Fruit fly (Drosophila melanogaster) whole organism, embryonic: ENCODE results near the gene cni.

Experiments used
- C15 ChIP-seq: fragments of 200-800 bp; sonication (Bioruptor generic); IDR thresholded peaks from 3 replicates; pipeline ENCODE4 v1.3.6; 2022; ENCODE audit warnings: missing biosample characterization, missing genetic modification characterization
- CG10147 ChIP-seq: fragments of 200-800 bp; sonication (Bioruptor generic); optimal IDR thresholded peaks from 2 replicates; lab custom pipeline; 2019; ENCODE audit warnings: missing biosample characterization, mild to moderate bottlenecking, missing genetic modification characterization, moderate library complexity
- CG10543 ChIP-seq: fragments of 200-800 bp; sonication (Bioruptor generic); optimal IDR thresholded peaks from 3 replicates; lab custom pipeline; 2017; ENCODE audit warnings: missing biosample characterization, mild to moderate bottlenecking, missing genetic modification characterization, moderate library complexity
- CG12155 ChIP-seq: fragments of 200-800 bp; sonication (Bioruptor generic); optimal IDR thresholded peaks from 3 replicates; lab custom pipeline; 2016; ENCODE audit warnings: missing biosample characterization, missing genetic modification characterization
- CG1233 ChIP-seq: fragments of 200-800 bp; sonication (Bioruptor generic); optimal IDR thresholded peaks from 4 replicates; lab custom pipeline; 2018; ENCODE audit warnings: missing biosample characterization, mild to moderate bottlenecking, missing genetic modification characterization
- CG12769 ChIP-seq: fragments of 200-800 bp; sonication (Bioruptor generic); optimal IDR thresholded peaks from 2 replicates; lab custom pipeline; 2019; ENCODE audit warnings: missing biosample characterization, mild to moderate bottlenecking, missing genetic modification characterization, moderate library complexity
- CG13894 ChIP-seq: fragments of 200-800 bp; sonication (Bioruptor generic); optimal IDR thresholded peaks from 3 replicates; lab custom pipeline; 2018; ENCODE audit warnings: missing biosample characterization, mild to moderate bottlenecking, missing genetic modification characterization, moderate library complexity
- CG15011 ChIP-seq: fragments of 200-800 bp; sonication (Bioruptor generic); optimal IDR thresholded peaks from 3 replicates; lab custom pipeline; 2018; ENCODE audit warnings: missing biosample characterization, mild to moderate bottlenecking, missing genetic modification characterization
- CG15514 ChIP-seq: fragments of 200-800 bp; sonication (Bioruptor generic); optimal IDR thresholded peaks from 3 replicates; lab custom pipeline; 2017; ENCODE audit warnings: missing biosample characterization, missing genetic modification characterization, mild to moderate bottlenecking, moderate library complexity, missing genetic modification reagents
- CG17612 ChIP-seq: fragments of 200-800 bp; sonication (Bioruptor generic); IDR thresholded peaks from 2 replicates; pipeline ENCODE4 v1.3.6; 2022; ENCODE audit warnings: missing biosample characterization, missing genetic modification characterization
- CG17829 ChIP-seq: fragments of 200-800 bp; optimal IDR thresholded peaks from 2 replicates; lab custom pipeline; 2019; ENCODE audit warnings: missing biosample characterization, mild to moderate bottlenecking, missing genetic modification characterization, moderate library complexity
- CG18599 ChIP-seq: fragments of 200-800 bp; sonication (Bioruptor generic); optimal IDR thresholded peaks from 3 replicates; lab custom pipeline; 2017; ENCODE audit warnings: missing biosample characterization, missing genetic modification characterization, mild to moderate bottlenecking, moderate library complexity, missing genetic modification reagents
- CG18619 ChIP-seq: fragments of 200-800 bp; sonication (Bioruptor generic); optimal IDR thresholded peaks from 3 replicates; lab custom pipeline; 2017; ENCODE audit warnings: missing biosample characterization, mild to moderate bottlenecking, missing genetic modification characterization
- CG2202 ChIP-seq: fragments of 200-800 bp; sonication (Bioruptor generic); optimal IDR thresholded peaks from 2 replicates; lab custom pipeline; 2018; ENCODE audit warnings: missing biosample characterization, mild to moderate bottlenecking, missing genetic modification characterization
- CG33213 ChIP-seq: fragments of 200-800 bp; sonication (Bioruptor generic); optimal IDR thresholded peaks from 3 replicates; lab custom pipeline; 2016; ENCODE audit warnings: missing biosample characterization, missing genetic modification characterization
- CG34224 ChIP-seq: fragments of 200-800 bp; sonication (Bioruptor generic); IDR thresholded peaks from 3 replicates; pipeline ENCODE4 v1.3.6; 2022; ENCODE audit warnings: missing biosample characterization, missing genetic modification characterization; ENCODE audit not compliant: partially characterized antibody
- CG4404 ChIP-seq: fragments of 200-800 bp; sonication (Bioruptor generic); IDR thresholded peaks from 2 replicates; pipeline ENCODE4 v1.3.6; 2022; ENCODE audit warnings: missing biosample characterization, missing genetic modification characterization
- CG5245 ChIP-seq: fragments of 200-800 bp; sonication (Bioruptor generic); optimal IDR thresholded peaks from 3 replicates; lab custom pipeline; 2016; ENCODE audit warnings: missing biosample characterization, missing genetic modification characterization
- CG5953 ChIP-seq: fragments of 200-800 bp; sonication (Bioruptor generic); IDR thresholded peaks from 2 replicates; pipeline ENCODE4 v1.3.6; 2022; ENCODE audit warnings: missing biosample characterization, missing genetic modification characterization
- CG6654 ChIP-seq: fragments of 200-800 bp; sonication (Bioruptor generic); optimal IDR thresholded peaks from 2 replicates; lab custom pipeline; 2017; ENCODE audit warnings: missing biosample characterization, mild to moderate bottlenecking, missing genetic modification characterization
- CG9215 ChIP-seq: fragments of 200-800 bp; sonication (Bioruptor generic); IDR thresholded peaks from 2 replicates; pipeline ENCODE4 v1.3.6; 2022; ENCODE audit warnings: missing biosample characterization, missing genetic modification characterization
- Dek ChIP-seq: fragments of 200-800 bp; sonication (Bioruptor generic); optimal IDR thresholded peaks from 3 replicates; lab custom pipeline; 2019; ENCODE audit warnings: missing biosample characterization, mild to moderate bottlenecking, missing genetic modification characterization, moderate library complexity
- Dip2 ChIP-seq: fragments of 200-800 bp; sonication (Bioruptor generic); IDR thresholded peaks from 2 replicates; pipeline ENCODE4 v1.3.6; 2022; ENCODE audit warnings: missing biosample characterization, missing genetic modification characterization
- Dll ChIP-seq: fragments of 200-800 bp; sonication (Bioruptor generic); IDR thresholded peaks from 4 replicates; pipeline ENCODE4 v1.3.6; 2022; ENCODE audit warnings: missing biosample characterization, missing genetic modification characterization; ENCODE audit not compliant: partially characterized antibody
- Dp ChIP-seq: fragments of 200-800 bp; sonication (Bioruptor generic); optimal IDR thresholded peaks from 2 replicates; lab custom pipeline; 2018; ENCODE audit warnings: missing biosample characterization, mild to moderate bottlenecking, missing genetic modification characterization, moderate library complexity
- E2f1 ChIP-seq: fragments of 200-800 bp; sonication (Bioruptor generic); IDR thresholded peaks from 2 replicates; pipeline ENCODE4 v1.3.6; 2022; ENCODE audit warnings: missing biosample characterization, missing genetic modification characterization
- E2f2 ChIP-seq: fragments of 200-800 bp; sonication (Bioruptor generic); IDR thresholded peaks from 2 replicates; pipeline ENCODE4 v1.3.6; 2022; ENCODE audit warnings: missing biosample characterization, missing genetic modification characterization
- HLH4C ChIP-seq: fragments of 200-800 bp; sonication (Bioruptor generic); IDR thresholded peaks from 3 replicates; pipeline ENCODE4 v1.3.6; 2022; ENCODE audit warnings: missing biosample characterization, missing genetic modification characterization; ENCODE audit not compliant: partially characterized antibody
- Hmr ChIP-seq: fragments of 200-800 bp; sonication (Bioruptor generic); optimal IDR thresholded peaks from 3 replicates; lab custom pipeline; 2017; ENCODE audit warnings: mild to moderate bottlenecking, missing biosample characterization, missing genetic modification reagents, missing genetic modification characterization
- Jarid2 ChIP-seq: fragments of 200-800 bp; sonication (Bioruptor generic); optimal IDR thresholded peaks from 3 replicates; lab custom pipeline; 2017; ENCODE audit warnings: mild to moderate bottlenecking, missing biosample characterization, missing genetic modification reagents, missing genetic modification characterization
- Mad ChIP-seq: fragments of 200-800 bp; sonication (Bioruptor generic); optimal IDR thresholded peaks from 2 replicates; lab custom pipeline; 2016; ENCODE audit warnings: missing biosample characterization, missing genetic modification characterization
- Med ChIP-seq: fragments of 200-800 bp; sonication (Bioruptor generic); peaks from one replicate; lab custom pipeline; 2016; ENCODE audit warnings: missing biosample characterization, missing genetic modification characterization, mild to moderate bottlenecking, inconsistent platforms, moderate library complexity
- NK7.1 ChIP-seq: fragments of 200-800 bp; sonication (Bioruptor generic); optimal IDR thresholded peaks from 3 replicates; lab custom pipeline; 2016; ENCODE audit warnings: missing biosample characterization, missing genetic modification characterization
- Six4 ChIP-seq: fragments of 200-800 bp; sonication (Bioruptor generic); optimal IDR thresholded peaks from 2 replicates; lab custom pipeline; 2016; ENCODE audit warnings: missing biosample characterization, missing genetic modification characterization
- ac ChIP-seq: fragments of 200-800 bp; sonication (Bioruptor generic); optimal IDR thresholded peaks from 3 replicates; lab custom pipeline; 2017; ENCODE audit warnings: missing biosample characterization, mild to moderate bottlenecking, missing genetic modification characterization
- ara ChIP-seq: fragments of 200-800 bp; sonication (Bioruptor generic); IDR thresholded peaks from 2 replicates; pipeline ENCODE4 v1.3.6; 2022; ENCODE audit warnings: missing biosample characterization, missing genetic modification characterization
- bbx ChIP-seq: fragments of 200-800 bp; sonication (Bioruptor generic); IDR thresholded peaks from 2 replicates; pipeline ENCODE4 v1.3.6; 2022; ENCODE audit warnings: missing biosample characterization, missing genetic modification characterization; ENCODE audit not compliant: partially characterized antibody
- dm ChIP-seq: fragments of 200-800 bp; sonication (Bioruptor generic); optimal IDR thresholded peaks from 3 replicates; lab custom pipeline; 2016; ENCODE audit warnings: missing biosample characterization, missing genetic modification characterization
- fru ChIP-seq: fragments of >200 bp; optimal IDR thresholded peaks from 2 replicates; lab custom pipeline; 2017
- h ChIP-seq: fragments of >200 bp; optimal IDR thresholded peaks from 2 replicates; lab custom pipeline; 2017
- lilli ChIP-seq: fragments of 200-800 bp; sonication (Bioruptor generic); optimal IDR thresholded peaks from 3 replicates; lab custom pipeline; 2016; ENCODE audit warnings: missing biosample characterization, missing genetic modification characterization
- lola ChIP-seq, 3 experiments: fragments of >200 bp in 2 of 3; fragments of 200-800 bp in 1 of 3; sonication (Bioruptor generic) in 1 of 3; optimal IDR thresholded peaks; 2 replicates each; lab custom pipeline; 2017 to 2019; ENCODE audit warnings: missing biosample characterization in 3 of 3, missing genetic modification characterization in 3 of 3, mild to moderate bottlenecking in 1 of 3, moderate library complexity in 1 of 3
- oc ChIP-seq: fragments of 200-800 bp; sonication (Bioruptor generic); optimal IDR thresholded peaks from 2 replicates; lab custom pipeline; 2018; ENCODE audit warnings: missing biosample characterization, mild to moderate bottlenecking, missing genetic modification characterization, moderate library complexity
- pita ChIP-seq: fragments of 200-800 bp; sonication (Bioruptor generic); optimal IDR thresholded peaks from 2 replicates; lab custom pipeline; 2017; ENCODE audit warnings: missing biosample characterization, mild to moderate bottlenecking, missing genetic modification characterization
- pum ChIP-seq: fragments of 200-800 bp; sonication (Bioruptor generic); optimal IDR thresholded peaks from 2 replicates; lab custom pipeline; 2016; ENCODE audit warnings: missing biosample characterization, missing genetic modification characterization
- tio ChIP-seq: fragments of 200-800 bp; sonication (Bioruptor generic); optimal IDR thresholded peaks from 2 replicates; lab custom pipeline; 2017; ENCODE audit warnings: missing biosample characterization, missing genetic modification characterization, inconsistent platforms
- tna ChIP-seq: fragments of 200-800 bp; sonication (Bioruptor generic); IDR thresholded peaks from 2 replicates; pipeline ENCODE4 v1.3.6; 2022; ENCODE audit warnings: missing biosample characterization, missing genetic modification characterization; ENCODE audit not compliant: partially characterized antibody
- toy ChIP-seq: fragments of 200-800 bp; sonication (Bioruptor generic); IDR thresholded peaks from 2 replicates; pipeline ENCODE4 v1.3.6; 2022; ENCODE audit warnings: missing biosample characterization, missing genetic modification characterization
- twi ChIP-seq: fragments of 200-800 bp; optimal IDR thresholded peaks from 2 replicates; lab custom pipeline; 2019; ENCODE audit warnings: missing biosample characterization, mild to moderate bottlenecking, missing genetic modification characterization, moderate library complexity
- vnd ChIP-seq: fragments of 200-800 bp; sonication (Bioruptor generic); IDR thresholded peaks from 3 replicates; pipeline ENCODE4 v1.3.6; 2022; ENCODE audit warnings: missing biosample characterization, missing genetic modification characterization; ENCODE audit not compliant: partially characterized antibody

Gene cni

DNA sequence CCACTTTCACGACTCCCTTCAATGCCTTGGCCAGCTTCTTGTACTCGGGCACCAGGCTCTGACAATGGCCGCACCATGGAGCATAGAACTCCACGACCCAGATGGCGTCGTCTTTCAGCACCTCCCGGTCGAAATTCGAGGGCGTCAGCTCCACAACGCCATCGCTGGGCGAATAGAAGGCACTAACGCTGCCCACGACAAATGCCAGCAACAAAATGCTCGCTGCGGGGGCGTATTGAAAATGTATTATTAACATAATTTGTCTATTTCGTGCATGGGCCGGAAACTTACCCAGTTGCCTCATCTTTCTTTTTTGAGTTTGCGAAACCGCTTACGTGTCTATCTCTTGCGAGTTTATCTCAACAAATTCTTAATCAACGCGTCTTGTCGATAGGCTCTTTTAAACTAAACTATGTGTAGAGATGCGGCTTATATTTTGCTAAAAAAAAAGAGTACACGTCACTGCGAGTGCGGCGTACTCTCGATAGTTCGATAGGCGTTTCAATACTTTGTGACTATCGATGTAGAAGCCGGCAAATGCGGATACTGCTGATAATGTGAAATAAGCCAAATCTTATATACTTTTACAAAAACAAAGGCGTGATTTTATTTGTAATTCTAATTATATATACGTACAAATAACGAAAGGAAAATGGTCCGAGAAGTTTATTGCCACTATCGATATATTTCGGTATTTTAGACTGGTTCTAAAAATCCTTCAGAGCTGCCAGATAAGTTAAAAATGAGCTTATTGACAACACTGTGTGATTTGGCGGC lies 45.9 kb upstream of the cni start, which contains the start of gene CaBP1 (continued):
- TF ChIP-seq Dp (GFP tag; lab: Kevin White, UChicago) (peak; percentile 88), CG5953 (GFP tag; lab: Robert Waterston, UW) (no peak), ara (GFP tag; lab: Robert Waterston, UW) (no peak), Jarid2 (GFP tag; lab: Kevin White, UChicago) (peak; percentile 27), ac (GFP tag; lab: Kevin White, UChicago) (no peak), Dek (tag; lab: Kevin White, UChicago) (no peak), pita (GFP tag; lab: Kevin White, UChicago) (no peak), CG18619 (no peak), HLH4C (GFP tag; lab: Robert Waterston, UW) (peak; percentile 93), CG17829 (tag; lab: Kevin White, UChicago) (peak; percentile 31), Hmr (peak; percentile 16), CG15514 (GFP tag; lab: Kevin White, UChicago) (peak; percentile 37), tio (no peak), CG10543 (no peak), CG15011 (GFP tag; lab: Kevin White, UChicago) (no peak), tna (peak; percentile 87), E2f1 (GFP tag; lab: Robert Waterston, UW) (no peak), dm (GFP tag; lab: Kevin White, UChicago) (no peak), CG13894 (tag; lab: Kevin White, UChicago) (no peak), CG6654 (GFP tag; lab: Kevin White, UChicago) (no peak), CG17612 (GFP tag; lab: Robert Waterston, UW) (no peak), E2f2 (peak; percentile 93), CG34224 (GFP tag; lab: Robert Waterston, UW) (peak; percentile 98), Six4 (GFP tag; lab: Kevin White, UChicago) (no peak), toy (GFP tag; lab: Robert Waterston, UW) (no peak), Dll (peak; percentile 99), lilli (GFP tag; lab: Kevin White, UChicago) (no peak), CG33213 (GFP tag; lab: Kevin White, UChicago) (no peak), bbx (GFP tag; lab: Robert Waterston, UW) (peak; percentile 87), CG5245 (GFP tag; lab: Kevin White, UChicago) (no peak), CG1233 (no peak), CG12769 (peak; percentile 8), CG4404 (no peak), Med (GFP tag; lab: Kevin White, UChicago) (peak; percentile 71), lola (GFP tag; optimal IDR thresholded peaks at IDR 0.05; lab: Kevin White, UChicago) (no peak), Dip2 (GFP tag; lab: Robert Waterston, UW) (no peak), fru (no peak), h (lab: Kevin White, UChicago) (no peak), CG18599 (GFP tag; lab: Kevin White, UChicago) (no peak), CG12155 (GFP tag; lab: Kevin White, UChicago) (no peak), C15 (GFP tag; lab: Robert Waterston, UW) (no peak), twi (tag; lab: Kevin White, UChicago) (no peak), vnd (GFP tag; lab: Robert Waterston, UW) (peak; percentile 93), Mad (GFP tag; lab: Kevin White, UChicago) (no peak), NK7.1 (GFP tag; lab: Kevin White, UChicago) (no peak), oc (tag; lab: Kevin White, UChicago) (no peak), CG9215 (GFP tag; lab: Robert Waterston, UW) (no peak), CG10147 (GFP tag; lab: Kevin White, UChicago) (peak; percentile 19), CG2202 (no peak), pum (GFP tag; lab: Kevin White, UChicago) (no peak)
